Fruit fly (Drosophila melanogaster): ENCODE results near the gene Atg16.

The Atg16 gene

dm6 chr3R:29835710-29836049, 779 bp upstream of the Atg16 start, which contains the start of gene Prtl99C:
TSS of gene Prtl99C (plus strand) at chr3R:29835950.
- TF ChIP-seq br (GFP tag; optimal IDR thresholded peaks at IDR 0.05) = no peak

dm6 chr3R:29830925-29831324, 4.0 kb downstream of the Atg16 start:
- no peak for TF ChIP-seq Jra (GFP tag; optimal IDR thresholded peaks at IDR 0.05)
- TF ChIP-seq woc (GFP tag; optimal IDR thresholded peaks at IDR 0.05) = no peak
- no peak for TF ChIP-seq br (GFP tag; optimal IDR thresholded peaks at IDR 0.05)

dm6 chr3R:29829228-29829786, 5.6 kb downstream of the Atg16 start:
- TF ChIP-seq Rel (GFP tag; optimal IDR thresholded peaks at IDR 0.05) (peak; percentile 14), Rel (tag; optimal IDR thresholded peaks at IDR 0.05) (no peak), br (GFP tag; optimal IDR thresholded peaks at IDR 0.05) (no peak), Vsx2 (GFP tag; optimal IDR thresholded peaks at IDR 0.05; ENCODE audit: partially characterized antibody) (peak; percentile 37), CG32264 (GFP tag; optimal IDR thresholded peaks at IDR 0.05) (no peak), CrebA (GFP tag; optimal IDR thresholded peaks at IDR 0.05; ENCODE audit: borderline replicate concordance) (no peak), Sp1 (GFP tag; optimal IDR thresholded peaks at IDR 0.05) (no peak), foxo (GFP tag; optimal IDR thresholded peaks at IDR 0.05) (no peak)

- TF ChIP-seq Mio (GFP tag; optimal IDR thresholded peaks at IDR 0.05) (no peak), tai (GFP tag; optimal IDR thresholded peaks at IDR 0.05) (no peak), Myc (optimal IDR thresholded peaks at IDR 0.05) (no peak), fru (GFP tag; optimal IDR thresholded peaks at IDR 0.05) (no peak), Hr83 (GFP tag; optimal IDR thresholded peaks at IDR 0.05; ENCODE audit: poor library complexity, severe bottlenecking) (no peak), N (GFP tag; optimal IDR thresholded peaks at IDR 0.05) (no peak), h (GFP tag; optimal IDR thresholded peaks at IDR 0.05) (no peak), br (GFP tag; optimal IDR thresholded peaks at IDR 0.05) (no peak)
These were observed 16.2 kb downstream of the Atg16 start, which contains the start of gene neo for dm6 chr3R:29818434-29819268. TSS of gene neo (plus strand) at chr3R:29819131.

dm6 chr3R:29817664-29818063, 17.2 kb downstream of the Atg16 start, which contains the start of gene CG7829:
TSS of gene CG7829 (minus strand) at chr3R:29817764.
- TF ChIP-seq lola (GFP tag; optimal IDR thresholded peaks at IDR 0.05) (no peak), psq (GFP tag; optimal IDR thresholded peaks at IDR 0.05) (no peak), CrebA (GFP tag; optimal IDR thresholded peaks at IDR 0.05; ENCODE audit: borderline replicate concordance) (no peak), Rel (GFP tag; optimal IDR thresholded peaks at IDR 0.05) (no peak), Rel (tag; optimal IDR thresholded peaks at IDR 0.05) (no peak), sv (GFP tag; optimal IDR thresholded peaks at IDR 0.05) (no peak), foxo (GFP tag; optimal IDR thresholded peaks at IDR 0.05) (no peak), Hr78 (GFP tag; optimal IDR thresholded peaks at IDR 0.05) (no peak), br (GFP tag; optimal IDR thresholded peaks at IDR 0.05) (no peak), Mio (GFP tag; optimal IDR thresholded peaks at IDR 0.05) (no peak), woc (GFP tag; optimal IDR thresholded peaks at IDR 0.05) (no peak), CG9705 (GFP tag; optimal IDR thresholded peaks at IDR 0.05) (no peak), sage (GFP tag; optimal IDR thresholded peaks at IDR 0.05) (no peak), Vsx2 (GFP tag; optimal IDR thresholded peaks at IDR 0.05; ENCODE audit: partially characterized antibody) (no peak), brk (GFP tag; optimal IDR thresholded peaks at IDR 0.05) (no peak)

dm6 chr3R:29816266-29816665, 18.6 kb downstream of the Atg16 start, which contains the start of gene Vps16B:
TSS of gene Vps16B (minus strand) at chr3R:29816451.
- TF ChIP-seq woc (GFP tag; optimal IDR thresholded peaks at IDR 0.05) (no peak), foxo (GFP tag; optimal IDR thresholded peaks at IDR 0.05) (no peak), h (GFP tag; optimal IDR thresholded peaks at IDR 0.05) (no peak), lola (GFP tag; optimal IDR thresholded peaks at IDR 0.05) (no peak), CG32264 (GFP tag; optimal IDR thresholded peaks at IDR 0.05) (no peak), br (GFP tag; optimal IDR thresholded peaks at IDR 0.05) (no peak)

dm6 chr3R:29806682-29807393, 28.1 kb downstream of the Atg16 start, which contains the start of the genes ca and ncd:
TSS of gene ca (plus strand) at chr3R:29806811.
TSS of gene ncd (minus strand) at chr3R:29807127.
- TF ChIP-seq dmrt93B (GFP tag; optimal IDR thresholded peaks at IDR 0.05) (no peak), Abd-B (GFP tag; optimal IDR thresholded peaks at IDR 0.05) (no peak), Dfd (GFP tag; optimal IDR thresholded peaks at IDR 0.05) (no peak), tai (GFP tag; optimal IDR thresholded peaks at IDR 0.05) (no peak), brk (GFP tag; optimal IDR thresholded peaks at IDR 0.05) (no peak), Rel (GFP tag; optimal IDR thresholded peaks at IDR 0.05) (no peak), Rel (tag; optimal IDR thresholded peaks at IDR 0.05) (no peak), psq (GFP tag; optimal IDR thresholded peaks at IDR 0.05) (no peak), N (GFP tag; optimal IDR thresholded peaks at IDR 0.05) (no peak), GATAd (GFP tag; optimal IDR thresholded peaks at IDR 0.05) (no peak), CrebA (GFP tag; optimal IDR thresholded peaks at IDR 0.05; ENCODE audit: borderline replicate concordance) (no peak), CG9705 (GFP tag; optimal IDR thresholded peaks at IDR 0.05) (no peak), jim (GFP tag; optimal IDR thresholded peaks at IDR 0.05) (no peak)
